Worm (Caenorhabditis elegans) whole organism, young adult: ENCODE measurements around the gene C06A6.2.

Source experiments
- F39B2.1 ChIP-seq: fragments of 200-800 bp; sonication (Bioruptor generic); IDR thresholded peaks from 2 replicates; pipeline ENCODE4 v1.3.6; 2022; ENCODE audit warnings: missing genetic modification reagents, missing genetic modification characterization, missing compliant biosample characterization
- F49E8.2 ChIP-seq: sonication (generic microtip); optimal IDR thresholded peaks from 3 replicates; lab custom pipeline; 2017; ENCODE audit warnings: missing genetic modification characterization, mild to moderate bottlenecking, missing compliant biosample characterization, antibody characterized with exemption, moderate library complexity; ENCODE audit not compliant: insufficient read depth
- F55B11.4 ChIP-seq: sonication (generic microtip); optimal IDR thresholded peaks from 2 replicates; lab custom pipeline; 2016; ENCODE audit warnings: missing compliant biosample characterization, missing genetic modification characterization, borderline replicate concordance; ENCODE audit not compliant: insufficient read depth
- T07F8.4 ChIP-seq: sonication (generic microtip); optimal IDR thresholded peaks from 2 replicates; lab custom pipeline; 2016; ENCODE audit warnings: mild to moderate bottlenecking, missing genetic modification characterization, moderate library complexity, missing compliant biosample characterization
- Y53F4B.3 ChIP-seq: fragments of 200-800 bp; sonication (Bioruptor generic); IDR thresholded peaks from 2 replicates; pipeline ENCODE4 v1.3.6; 2022; ENCODE audit warnings: missing genetic modification reagents, missing genetic modification characterization, missing compliant biosample characterization
- Y67H2A.10 ChIP-seq: fragments of 200-800 bp; sonication (Bioruptor generic); conservative IDR thresholded peaks from 2 replicates; pipeline ENCODE4 v1.3.6; 2022; ENCODE audit warnings: missing genetic modification reagents, missing genetic modification characterization, missing compliant biosample characterization
- Y95B8A.8 ChIP-seq: fragments of 200-800 bp; sonication (Bioruptor generic); IDR thresholded peaks from 2 replicates; pipeline ENCODE4 v1.3.6; 2022; ENCODE audit warnings: missing genetic modification reagents, missing genetic modification characterization, missing compliant biosample characterization
- aptf-2 ChIP-seq: fragments of 200-800 bp; sonication (Bioruptor generic); conservative IDR thresholded peaks from 2 replicates; pipeline ENCODE4 v1.3.6; 2022; ENCODE audit warnings: missing genetic modification reagents, missing genetic modification characterization, missing compliant biosample characterization
- attf-3 ChIP-seq: fragments of 200-800 bp; sonication (Bioruptor generic); conservative IDR thresholded peaks from 2 replicates; pipeline ENCODE4 v1.3.6; 2022; ENCODE audit warnings: missing genetic modification reagents, missing genetic modification characterization, missing compliant biosample characterization
- ceh-79 ChIP-seq: sonication (generic microtip); optimal IDR thresholded peaks from 2 replicates; lab custom pipeline; 2017; ENCODE audit warnings: mild to moderate bottlenecking, missing genetic modification characterization, missing compliant biosample characterization
- die-1 ChIP-seq: sonication (generic microtip); optimal IDR thresholded peaks from 2 replicates; lab custom pipeline; 2016; ENCODE audit warnings: missing genotype, mild to moderate bottlenecking, missing genetic modification characterization, missing compliant biosample characterization
- egl-44 ChIP-seq: fragments of 200-800 bp; sonication (Bioruptor generic); IDR thresholded peaks from 2 replicates; pipeline ENCODE4 v1.3.6; 2022; ENCODE audit warnings: missing genetic modification reagents, missing genetic modification characterization, missing compliant biosample characterization
- egrh-3 ChIP-seq: fragments of 200-800 bp; sonication (Bioruptor generic); IDR thresholded peaks from 2 replicates; pipeline ENCODE4 v1.3.6; 2022; ENCODE audit warnings: missing genetic modification reagents, missing genetic modification characterization, missing compliant biosample characterization
- ets-4 ChIP-seq: fragments of 200-800 bp; sonication (Bioruptor generic); optimal IDR thresholded peaks from 2 replicates; lab custom pipeline; 2018; ENCODE audit warnings: mild to moderate bottlenecking, missing genetic modification characterization, missing compliant biosample characterization
- hlh-12 ChIP-seq: sonication (generic microtip); optimal IDR thresholded peaks from 2 replicates; lab custom pipeline; 2016; ENCODE audit warnings: missing genetic modification characterization, missing compliant biosample characterization
- hlh-26 ChIP-seq: fragments of 200-800 bp; sonication (Bioruptor generic); conservative IDR thresholded peaks from 2 replicates; pipeline ENCODE4 v1.3.6; 2022; ENCODE audit warnings: missing genetic modification reagents, missing genetic modification characterization, missing compliant biosample characterization
- hmg-1.2 ChIP-seq: fragments of 200-800 bp; sonication (Bioruptor generic); IDR thresholded peaks from 2 replicates; pipeline ENCODE4 v1.3.6; 2022; ENCODE audit warnings: missing genetic modification reagents, missing genetic modification characterization, missing compliant biosample characterization
- hrde-1 ChIP-seq: sonication (generic microtip); optimal IDR thresholded peaks from 2 replicates; lab custom pipeline; 2016; ENCODE audit warnings: missing genetic modification characterization, mild to moderate bottlenecking, missing compliant biosample characterization, moderate library complexity, missing genotype, missing genetic modification reagents, borderline replicate concordance
- lag-1 ChIP-seq: fragments of 200-800 bp; sonication (Bioruptor generic); IDR thresholded peaks from 2 replicates; pipeline ENCODE4 v1.3.6; 2022; ENCODE audit warnings: missing genetic modification reagents, missing genetic modification characterization, missing compliant biosample characterization
- let-526 ChIP-seq: fragments of 200-800 bp; sonication (Bioruptor generic); IDR thresholded peaks from 2 replicates; pipeline ENCODE4 v1.3.6; 2022; ENCODE audit warnings: missing genetic modification reagents, missing genetic modification characterization, missing compliant biosample characterization
- lin-26 ChIP-seq: fragments of 200-800 bp; sonication (Bioruptor generic); IDR thresholded peaks from 2 replicates; pipeline ENCODE4 v1.3.6; 2022; ENCODE audit warnings: missing genetic modification reagents, missing genetic modification characterization, missing compliant biosample characterization
- lin-35 ChIP-seq, 3 experiments: fragments of 150-350 bp in 2 of 3; sonication (generic microtip) in 1 of 3; optimal IDR thresholded peaks; 2 replicates each; lab custom pipeline; 2014 to 2018; ENCODE audit warnings: missing biosample characterization in 3 of 3, missing genetic modification characterization in 3 of 3, missing genetic modification reagents in 3 of 3
- lsy-27 ChIP-seq: sonication (generic microtip); optimal IDR thresholded peaks from 2 replicates; lab custom pipeline; 2017; ENCODE audit warnings: missing genetic modification characterization, mild to moderate bottlenecking, missing compliant biosample characterization, antibody characterized with exemption, missing genotype, borderline replicate concordance; ENCODE audit not compliant: insufficient read depth
- madf-3 ChIP-seq: fragments of 200-800 bp; sonication (Bioruptor generic); IDR thresholded peaks from 2 replicates; pipeline ENCODE4 v1.3.6; 2022; ENCODE audit warnings: missing genetic modification reagents, missing genetic modification characterization, missing compliant biosample characterization
- mel-28 ChIP-seq: sonication (generic microtip); optimal IDR thresholded peaks from 2 replicates; lab custom pipeline; 2016; ENCODE audit warnings: borderline replicate concordance, mild to moderate bottlenecking, missing genetic modification characterization, missing compliant biosample characterization
- nhr-80 ChIP-seq: sonication (generic microtip); optimal IDR thresholded peaks from 2 replicates; lab custom pipeline; 2016; ENCODE audit warnings: missing genetic modification characterization, missing compliant biosample characterization
- repo-1 ChIP-seq: sonication (generic microtip); optimal IDR thresholded peaks from 2 replicates; lab custom pipeline; 2017; ENCODE audit warnings: mild to moderate bottlenecking, missing genetic modification characterization, missing compliant biosample characterization
- somi-1 ChIP-seq: fragments of 200-800 bp; sonication (Bioruptor generic); optimal IDR thresholded peaks from 2 replicates; lab custom pipeline; 2018; ENCODE audit warnings: mild to moderate bottlenecking, missing genetic modification characterization, missing compliant biosample characterization
- sptf-2 ChIP-seq: fragments of 200-800 bp; sonication (Bioruptor generic); optimal IDR thresholded peaks from 2 replicates; lab custom pipeline; 2018; ENCODE audit warnings: mild to moderate bottlenecking, missing genetic modification characterization, missing compliant biosample characterization
- tlf-1 ChIP-seq: fragments of 200-800 bp; sonication (Bioruptor generic); optimal IDR thresholded peaks from 2 replicates; lab custom pipeline; 2018; ENCODE audit warnings: mild to moderate bottlenecking, missing genetic modification characterization, missing compliant biosample characterization
- unc-130 ChIP-seq: sonication (generic microtip); optimal IDR thresholded peaks from 2 replicates; lab custom pipeline; 2016; ENCODE audit warnings: missing genetic modification reagents, missing genetic modification characterization, missing compliant biosample characterization
- unc-62 ChIP-seq: fragments of 150-350 bp; optimal IDR thresholded peaks from 2 replicates; lab custom pipeline; 2014; ENCODE audit warnings: missing biosample characterization, missing genetic modification reagents, missing genetic modification characterization
- ztf-22 ChIP-seq: fragments of 200-800 bp; sonication (Bioruptor generic); optimal IDR thresholded peaks from 2 replicates; lab custom pipeline; 2018; ENCODE audit warnings: mild to moderate bottlenecking, missing genetic modification characterization, moderate library complexity, missing compliant biosample characterization
- ztf-3 ChIP-seq: fragments of 200-800 bp; sonication (Bioruptor generic); optimal IDR thresholded peaks from 2 replicates; lab custom pipeline; 2018; ENCODE audit warnings: mild to moderate bottlenecking, missing genetic modification characterization, missing compliant biosample characterization
- ztf-6 ChIP-seq: fragments of 200-800 bp; sonication (Bioruptor generic); IDR thresholded peaks from 2 replicates; pipeline ENCODE4 v1.3.6; 2022; ENCODE audit warnings: missing genetic modification reagents, missing genetic modification characterization, missing compliant biosample characterization

The C06A6.2 gene

ce11 chrIV:7850329-7850728 is 3.9 kb downstream of the C06A6.2 start:
- no peak for TF ChIP-seq hrde-1 (tag; lab: Kevin White, UChicago)
- TF ChIP-seq ztf-22 (GFP tag; lab: Kevin White, UChicago), result no peak
- no peak for TF ChIP-seq egrh-3 (GFP tag; lab: Robert Waterston, UW)
- no peak for TF ChIP-seq aptf-2 (GFP tag; lab: Robert Waterston, UW)
- no peak for TF ChIP-seq hmg-1.2 (GFP tag; lab: Robert Waterston, UW)
- TF ChIP-seq lin-26 (GFP tag; lab: Robert Waterston, UW), result no peak
- no peak for TF ChIP-seq lin-35 (GFP tag; optimal IDR thresholded peaks at IDR 0.05; lab: Kevin White, UChicago)
- no peak for TF ChIP-seq egl-44 (GFP tag; lab: Robert Waterston, UW)
- no peak for TF ChIP-seq Y95B8A.8 (GFP tag; lab: Robert Waterston, UW)
- no peak for TF ChIP-seq hlh-12 (tag; lab: Kevin White, UChicago)
- TF ChIP-seq Y67H2A.10 (GFP tag; lab: Robert Waterston, UW), result no peak

- TF ChIP-seq ztf-3 (GFP tag; lab: Kevin White, UChicago), result no peak
- no peak for TF ChIP-seq madf-3 (GFP tag; lab: Robert Waterston, UW)
- TF ChIP-seq Y53F4B.3 (GFP tag; lab: Robert Waterston, UW), result no peak
- TF ChIP-seq lag-1, result no peak
- TF ChIP-seq ceh-79 (tag; lab: Kevin White, UChicago), result no peak
- no peak for TF ChIP-seq tlf-1 (GFP tag; lab: Kevin White, UChicago)
- TF ChIP-seq nhr-80 (tag; lab: Kevin White, UChicago), result no peak
- TF ChIP-seq mel-28 (tag; lab: Kevin White, UChicago), result no peak
- no peak for TF ChIP-seq T07F8.4
- TF ChIP-seq let-526 (GFP tag; lab: Robert Waterston, UW), result no peak
Observed at ce11 chrIV:7851291-7851690, 4.9 kb downstream of the C06A6.2 start.

- TF ChIP-seq unc-130 (GFP tag; lab: Kevin White, UChicago), result no peak
- no peak for TF ChIP-seq hlh-26 (GFP tag; lab: Robert Waterston, UW)
- no peak for TF ChIP-seq die-1 (tag; lab: Kevin White, UChicago)
- TF ChIP-seq ztf-6 (GFP tag; lab: Robert Waterston, UW), result no peak
- no peak for TF ChIP-seq attf-3 (GFP tag; lab: Robert Waterston, UW)
- TF ChIP-seq F39B2.1 (GFP tag; lab: Robert Waterston, UW), result no peak
- TF ChIP-seq F55B11.4 (tag; lab: Kevin White, UChicago), result no peak
- TF ChIP-seq lin-35 (GFP tag; optimal IDR thresholded peaks at IDR 0.05; lab: Kevin White, UChicago), result no peak
- no peak for TF ChIP-seq hlh-12 (tag; lab: Kevin White, UChicago)
- no peak for TF ChIP-seq mel-28 (tag; lab: Kevin White, UChicago)
- no peak for TF ChIP-seq unc-62 (GFP tag; lab: Kevin White, UChicago)
- TF ChIP-seq ztf-3 (GFP tag; lab: Kevin White, UChicago), result no peak
- no peak for TF ChIP-seq ets-4 (GFP tag; lab: Kevin White, UChicago)
- no peak for TF ChIP-seq F49E8.2
- no peak for TF ChIP-seq egl-44 (GFP tag; lab: Robert Waterston, UW)
- TF ChIP-seq lsy-27 (tag; lab: Kevin White, UChicago), result no peak
- no peak for TF ChIP-seq somi-1 (GFP tag; lab: Kevin White, UChicago)
- no peak for TF ChIP-seq repo-1
- no peak for TF ChIP-seq sptf-2 (GFP tag; lab: Kevin White, UChicago)
Observed at ce11 chrIV:7868607-7869006, 22.2 kb downstream of the C06A6.2 start, which contains the start of gene flp-10. flp-10 (plus strand) TSS chrIV:7868907.
